Fruit fly (Drosophila melanogaster) whole organism, embryonic: ENCODE results near the gene CG34049.
A peak's percentile ranks its signal among the peaks of the same experiment; 100 is the strongest.

Experiments used
- Atf-2 ChIP-seq: fragments of 200-800 bp; sonication (Bioruptor generic); optimal IDR thresholded peaks from 2 replicates; lab custom pipeline; 2016; ENCODE audit warnings: missing biosample characterization, missing genetic modification characterization
- B-H2 ChIP-seq: fragments of 200-800 bp; sonication (Bioruptor generic); optimal IDR thresholded peaks from 2 replicates; lab custom pipeline; 2018; ENCODE audit warnings: missing biosample characterization, mild to moderate bottlenecking, missing genetic modification characterization
- Blimp-1 ChIP-seq: fragments of 200-800 bp; sonication (Bioruptor generic); optimal IDR thresholded peaks from 3 replicates; lab custom pipeline; 2018; ENCODE audit warnings: missing biosample characterization, missing genetic modification characterization, mild to moderate bottlenecking, moderate library complexity, missing genetic modification reagents
- CG11723 ChIP-seq: fragments of 200-800 bp; sonication (Bioruptor generic); optimal IDR thresholded peaks from 2 replicates; lab custom pipeline; 2017; ENCODE audit warnings: missing biosample characterization, mild to moderate bottlenecking, missing genetic modification characterization
- CG13775 ChIP-seq: fragments of 200-800 bp; sonication (Bioruptor generic); optimal IDR thresholded peaks from 3 replicates; lab custom pipeline; 2017; ENCODE audit warnings: missing biosample characterization, mild to moderate bottlenecking, missing genetic modification characterization
- CG13894 ChIP-seq: fragments of 200-800 bp; sonication (Bioruptor generic); optimal IDR thresholded peaks from 3 replicates; lab custom pipeline; 2018; ENCODE audit warnings: missing biosample characterization, mild to moderate bottlenecking, missing genetic modification characterization, moderate library complexity
- CG1603 ChIP-seq: fragments of 200-800 bp; sonication (Bioruptor generic); optimal IDR thresholded peaks from 2 replicates; lab custom pipeline; 2019; ENCODE audit warnings: missing biosample characterization, mild to moderate bottlenecking, missing genetic modification characterization, moderate library complexity
- CG18476 ChIP-seq: fragments of 200-800 bp; sonication (Bioruptor generic); optimal IDR thresholded peaks from 2 replicates; lab custom pipeline; 2016; ENCODE audit warnings: missing biosample characterization, mild to moderate bottlenecking, missing genetic modification characterization
- CG2678 ChIP-seq: fragments of 200-800 bp; sonication (Bioruptor generic); optimal IDR thresholded peaks from 3 replicates; lab custom pipeline; 2019; ENCODE audit warnings: missing biosample characterization, mild to moderate bottlenecking, missing genetic modification characterization, moderate library complexity
- CG2712 ChIP-seq: fragments of 200-800 bp; optimal IDR thresholded peaks from 3 replicates; lab custom pipeline; 2019; ENCODE audit warnings: missing biosample characterization, mild to moderate bottlenecking, missing genetic modification characterization, moderate library complexity
- CG33213 ChIP-seq: fragments of 200-800 bp; sonication (Bioruptor generic); optimal IDR thresholded peaks from 3 replicates; lab custom pipeline; 2016; ENCODE audit warnings: missing biosample characterization, missing genetic modification characterization
- CG33557 ChIP-seq: fragments of 200-800 bp; sonication (Bioruptor generic); optimal IDR thresholded peaks from 2 replicates; lab custom pipeline; 2019; ENCODE audit warnings: missing biosample characterization, mild to moderate bottlenecking, missing genetic modification characterization, moderate library complexity
- CG3995 ChIP-seq: fragments of 200-800 bp; sonication (Bioruptor generic); optimal IDR thresholded peaks from 3 replicates; lab custom pipeline; 2016; ENCODE audit warnings: missing biosample characterization, missing genetic modification characterization
- CG42726 ChIP-seq: fragments of 200-800 bp; sonication (Bioruptor generic); IDR thresholded peaks from 2 replicates; pipeline ENCODE4 v1.3.6; 2022; ENCODE audit warnings: missing biosample characterization, missing genetic modification characterization; ENCODE audit not compliant: partially characterized antibody
- CG4424 ChIP-seq: fragments of 200-800 bp; sonication (Bioruptor generic); optimal IDR thresholded peaks from 3 replicates; lab custom pipeline; 2016; ENCODE audit warnings: missing biosample characterization, missing genetic modification characterization
- CG4820 ChIP-seq: fragments of 200-800 bp; sonication (Bioruptor generic); optimal IDR thresholded peaks from 3 replicates; lab custom pipeline; 2016; ENCODE audit warnings: missing biosample characterization, missing genetic modification characterization
- CG4854 ChIP-seq: fragments of 200-800 bp; sonication (Bioruptor generic); optimal IDR thresholded peaks from 2 replicates; lab custom pipeline; 2016; ENCODE audit warnings: missing biosample characterization, missing genetic modification characterization, inconsistent platforms
- CG6689 ChIP-seq: fragments of 200-800 bp; sonication (Bioruptor generic); IDR thresholded peaks from 2 replicates; pipeline ENCODE4 v1.3.6; 2022; ENCODE audit warnings: missing biosample characterization, missing genetic modification characterization
- CG8089 ChIP-seq: fragments of 200-800 bp; sonication (Bioruptor generic); optimal IDR thresholded peaks from 3 replicates; lab custom pipeline; 2016; ENCODE audit warnings: missing biosample characterization, missing genetic modification characterization
- Drgx ChIP-seq: fragments of 200-800 bp; sonication (Bioruptor generic); IDR thresholded peaks from 2 replicates; pipeline ENCODE4 v1.3.6; 2022; ENCODE audit warnings: missing biosample characterization, missing genetic modification characterization
- ERR ChIP-seq: fragments of 200-800 bp; sonication (Bioruptor generic); optimal IDR thresholded peaks from 2 replicates; lab custom pipeline; 2016; ENCODE audit warnings: missing biosample characterization, missing genetic modification characterization
- Gsc ChIP-seq: fragments of 200-800 bp; sonication (Bioruptor generic); IDR thresholded peaks from 2 replicates; pipeline ENCODE4 v1.3.6; 2022; ENCODE audit warnings: missing biosample characterization, missing genetic modification characterization
- Hey ChIP-seq: fragments of 200-800 bp; sonication (Bioruptor generic); optimal IDR thresholded peaks from 3 replicates; lab custom pipeline; 2018; ENCODE audit warnings: missing biosample characterization, mild to moderate bottlenecking, missing genetic modification characterization
- Hr78 ChIP-seq, 2 experiments: fragments of 200-800 bp in 1 of 2; fragments of >200 bp in 1 of 2; sonication (Bioruptor generic) in 1 of 2; optimal IDR thresholded peaks; 2 replicates each; lab custom pipeline; 2017 to 2019; ENCODE audit warnings: missing biosample characterization in 2 of 2, missing genetic modification characterization in 2 of 2, mild to moderate bottlenecking in 1 of 2, moderate library complexity in 1 of 2
- Lpt ChIP-seq: fragments of >200 bp; optimal IDR thresholded peaks from 2 replicates; lab custom pipeline; 2018; ENCODE audit warnings: missing biosample characterization, missing genetic modification characterization
- Med ChIP-seq: fragments of 200-800 bp; sonication (Bioruptor generic); peaks from one replicate; lab custom pipeline; 2016; ENCODE audit warnings: missing biosample characterization, missing genetic modification characterization, mild to moderate bottlenecking, inconsistent platforms, moderate library complexity
- Neu2 ChIP-seq: fragments of 200-800 bp; sonication (Bioruptor generic); optimal IDR thresholded peaks from 3 replicates; lab custom pipeline; 2016; ENCODE audit warnings: missing biosample characterization, missing genetic modification characterization, borderline replicate concordance
- Pdp1 ChIP-seq, 2 experiments: fragments of 200-800 bp; sonication (Bioruptor generic); optimal IDR thresholded peaks; 3 replicates each; lab custom pipeline; 2016; ENCODE audit warnings: missing biosample characterization in 2 of 2, missing genetic modification characterization in 2 of 2, mild to moderate bottlenecking in 1 of 2, moderate library complexity in 1 of 2
- Ptx1 ChIP-seq: fragments of 200-800 bp; sonication (Bioruptor generic); IDR thresholded peaks from 2 replicates; pipeline ENCODE4 v1.3.6; 2022; ENCODE audit warnings: missing biosample characterization, missing genetic modification characterization
- Xrp1 ChIP-seq: fragments of 200-800 bp; sonication (Bioruptor generic); IDR thresholded peaks from 2 replicates; pipeline ENCODE4 v1.3.6; 2022; ENCODE audit warnings: missing biosample characterization, missing genetic modification characterization
- az2 ChIP-seq: fragments of 200-800 bp; sonication (Bioruptor generic); optimal IDR thresholded peaks from 3 replicates; lab custom pipeline; 2016; ENCODE audit warnings: missing biosample characterization, missing genetic modification characterization
- bab2 ChIP-seq: fragments of 200-800 bp; sonication (Bioruptor generic); optimal IDR thresholded peaks from 2 replicates; lab custom pipeline; 2016; ENCODE audit warnings: missing biosample characterization, missing genetic modification characterization
- bcd ChIP-seq: fragments of 200-800 bp; sonication (Bioruptor generic); optimal IDR thresholded peaks from 2 replicates; lab custom pipeline; 2017; ENCODE audit warnings: missing biosample characterization, mild to moderate bottlenecking, missing genetic modification characterization
- cas ChIP-seq: fragments of 200-800 bp; sonication (Bioruptor generic); IDR thresholded peaks from 2 replicates; pipeline ENCODE4 v1.3.6; 2022; ENCODE audit warnings: missing biosample characterization, missing genetic modification characterization
- cwo ChIP-seq: fragments of 200-800 bp; sonication (Bioruptor generic); optimal IDR thresholded peaks from 3 replicates; lab custom pipeline; 2017; ENCODE audit warnings: missing biosample characterization, missing genetic modification characterization, mild to moderate bottlenecking, moderate library complexity, missing genetic modification reagents
- fd3F ChIP-seq: fragments of 200-800 bp; sonication (Bioruptor generic); optimal IDR thresholded peaks from 2 replicates; lab custom pipeline; 2018; ENCODE audit warnings: missing biosample characterization, mild to moderate bottlenecking, missing genetic modification characterization, moderate library complexity
- gfzf ChIP-seq: fragments of 200-800 bp; sonication (Bioruptor generic); optimal IDR thresholded peaks from 2 replicates; lab custom pipeline; 2016; ENCODE audit warnings: missing biosample characterization, mild to moderate bottlenecking, missing genetic modification characterization, moderate library complexity
- hbn ChIP-seq: fragments of 200-800 bp; sonication (Bioruptor generic); IDR thresholded peaks from 2 replicates; pipeline ENCODE4 v1.3.6; 2022; ENCODE audit warnings: missing biosample characterization, missing genetic modification characterization; ENCODE audit not compliant: partially characterized antibody
- inv ChIP-seq: fragments of 200-800 bp; sonication (Bioruptor generic); IDR thresholded peaks from 2 replicates; pipeline ENCODE4 v1.3.6; 2022; ENCODE audit warnings: missing biosample characterization, missing genetic modification characterization; ENCODE audit not compliant: partially characterized antibody
- lmd ChIP-seq: fragments of 200-800 bp; sonication (Bioruptor generic); IDR thresholded peaks from 2 replicates; pipeline ENCODE4 v1.3.6; 2022; ENCODE audit warnings: missing biosample characterization, missing genetic modification characterization
- lov ChIP-seq, 2 experiments: fragments of 200-800 bp in 1 of 2; fragments of >200 bp in 1 of 2; sonication (Bioruptor generic) in 1 of 2; IDR thresholded peaks in 1 of 2; optimal IDR thresholded peaks in 1 of 2; 2 replicates in 1 of 2; 3 replicates in 1 of 2; pipeline versions ENCODE4 v1.3.6 to Lab custom; 2017 to 2022; ENCODE audit warnings: missing biosample characterization in 1 of 2, missing genetic modification characterization in 1 of 2
- nau ChIP-seq: fragments of 200-800 bp; sonication (Bioruptor generic); optimal IDR thresholded peaks from 3 replicates; lab custom pipeline; 2017; ENCODE audit warnings: missing biosample characterization, mild to moderate bottlenecking, missing genetic modification characterization, missing genetic modification reagents
- onecut ChIP-seq: fragments of 200-800 bp; sonication (Bioruptor generic); IDR thresholded peaks from 2 replicates; pipeline ENCODE4 v1.3.6; 2022; ENCODE audit warnings: missing biosample characterization, missing genetic modification characterization
- pb ChIP-seq: fragments of 200-800 bp; sonication (Bioruptor generic); optimal IDR thresholded peaks from 3 replicates; lab custom pipeline; 2016; ENCODE audit warnings: missing biosample characterization, missing genetic modification characterization
- sc ChIP-seq, 3 experiments: fragments of >200 bp in 2 of 3; fragments of 200-800 bp in 1 of 3; sonication (Bioruptor generic) in 1 of 3; optimal IDR thresholded peaks; 2 replicates in 2 of 3; 3 replicates in 1 of 3; lab custom pipeline; 2017; ENCODE audit warnings: mild to moderate bottlenecking in 1 of 3, missing biosample characterization in 1 of 3, missing genetic modification characterization in 1 of 3, missing genetic modification reagents in 1 of 3
- sim ChIP-seq: fragments of 200-800 bp; sonication (Bioruptor generic); IDR thresholded peaks from 2 replicates; pipeline ENCODE4 v1.3.6; 2022; ENCODE audit warnings: missing biosample characterization, missing genetic modification characterization
- trh ChIP-seq: fragments of 200-800 bp; sonication (Bioruptor generic); optimal IDR thresholded peaks from 2 replicates; lab custom pipeline; 2016; ENCODE audit warnings: missing biosample characterization, missing genetic modification characterization
- wor ChIP-seq: fragments of 200-800 bp; sonication (Bioruptor generic); IDR thresholded peaks from 2 replicates; pipeline ENCODE4 v1.3.6; 2022; ENCODE audit warnings: missing biosample characterization, missing genetic modification characterization

CG34049 gene

DNA sequence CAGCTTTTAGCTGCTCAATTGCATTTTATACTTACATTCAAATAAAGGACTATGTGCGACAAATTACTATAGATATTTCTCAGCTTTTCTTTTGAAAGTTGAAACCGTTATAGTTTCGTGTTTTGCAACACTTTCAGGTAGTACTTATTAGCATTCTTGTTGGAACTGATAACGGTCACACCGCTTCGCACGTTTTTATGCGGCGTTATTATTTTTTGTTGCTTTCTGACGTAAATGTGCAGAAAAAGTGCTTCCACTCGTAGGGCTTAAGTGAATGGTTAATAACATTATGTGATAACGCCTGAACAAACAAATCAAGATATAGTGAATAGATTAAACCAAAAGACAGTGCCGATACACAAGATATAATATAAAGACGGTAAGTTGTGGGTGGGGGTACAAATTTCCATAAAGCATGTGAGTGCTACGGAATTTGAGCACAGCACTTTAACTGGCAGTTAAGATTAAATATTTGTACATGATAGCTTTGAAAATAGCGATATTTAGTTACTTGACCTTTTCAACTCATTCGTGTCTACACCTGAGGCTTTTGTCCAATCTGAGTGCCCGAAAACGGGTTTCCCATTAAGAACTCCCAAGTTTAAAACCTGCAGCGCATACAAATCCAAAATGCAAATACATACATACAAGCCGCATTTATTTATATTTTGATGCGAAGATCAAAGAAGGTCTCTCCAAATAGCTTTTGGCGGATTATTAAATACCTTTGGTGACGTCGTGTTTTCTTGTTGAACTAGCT, 44.4 kb downstream of the CG34049 start, which contains the start of gene papi (continued):
- TF ChIP-seq sim (GFP tag; lab: Robert Waterston, UW) (no peak), Lpt (no peak), Xrp1 (no peak), Blimp-1 (GFP tag; lab: Kevin White, UChicago) (no peak), pb (no peak), CG4820 (GFP tag; lab: Kevin White, UChicago) (no peak), CG33557 (GFP tag; lab: Kevin White, UChicago) (no peak), sc (optimal IDR thresholded peaks at IDR 0.05; lab: Kevin White, UChicago) (no peak), sc (GFP tag; optimal IDR thresholded peaks at IDR 0.05; lab: Kevin White, UChicago) (no peak), az2 (no peak), cas (GFP tag; lab: Robert Waterston, UW) (no peak), CG13894 (peak; percentile 21), CG42726 (GFP tag; lab: Robert Waterston, UW) (no peak), bcd (GFP tag; lab: Kevin White, UChicago) (no peak), Pdp1 (GFP tag; optimal IDR thresholded peaks at IDR 0.05; lab: Kevin White, UChicago) (peak in 1 of 2 experiments; percentile 91), Hr78 (GFP tag; optimal IDR thresholded peaks at IDR 0.05; lab: Kevin White, UChicago) (peak in 1 of 2 experiments; percentile 90), cwo (GFP tag; lab: Kevin White, UChicago) (peak; percentile 66), CG33213 (GFP tag; lab: Kevin White, UChicago) (no peak), B-H2 (GFP tag; lab: Kevin White, UChicago) (peak; percentile 53), CG11723 (GFP tag; lab: Kevin White, UChicago) (no peak), lmd (no peak), Hey (tag; lab: Kevin White, UChicago) (no peak), Med (GFP tag; lab: Kevin White, UChicago) (peak; percentile 36), trh (GFP tag; lab: Kevin White, UChicago) (no peak), inv (GFP tag; lab: Robert Waterston, UW) (no peak), ERR (GFP tag; lab: Kevin White, UChicago) (no peak), bab2 (no peak), CG6689 (GFP tag; lab: Robert Waterston, UW) (no peak), CG13775 (GFP tag; lab: Kevin White, UChicago) (no peak), gfzf (GFP tag; lab: Kevin White, UChicago) (peak; percentile 82), CG2712 (tag; lab: Kevin White, UChicago) (no peak), Neu2 (GFP tag; lab: Kevin White, UChicago) (no peak), CG4854 (GFP tag; lab: Kevin White, UChicago) (no peak), hbn (GFP tag; lab: Robert Waterston, UW) (no peak), wor (GFP tag; lab: Robert Waterston, UW) (no peak), Atf-2 (no peak), CG8089 (GFP tag; lab: Kevin White, UChicago) (no peak), nau (GFP tag; lab: Kevin White, UChicago) (no peak), Ptx1 (no peak), CG3995 (no peak), lov (optimal IDR thresholded peaks at IDR 0.05; lab: Kevin White, UChicago) (no peak), lov (GFP tag; IDR thresholded peaks at IDR 0.05; lab: Robert Waterston, UW) (no peak), onecut (no peak), CG18476 (GFP tag; lab: Kevin White, UChicago) (no peak), Gsc (GFP tag; lab: Robert Waterston, UW) (no peak), fd3F (GFP tag; lab: Kevin White, UChicago) (no peak), CG2678 (tag; lab: Kevin White, UChicago) (no peak), CG1603 (tag; lab: Kevin White, UChicago) (peak; percentile 34), Drgx (GFP tag; lab: Robert Waterston, UW) (no peak), CG4424 (no peak)
